Worm (Caenorhabditis elegans): ENCODE measurements around the gene ZK721.4.

Gene ZK721.4

ce11 chrX:8818438-8818837 is 39.8 kb downstream of the ZK721.4 start:
- TF ChIP-seq rcor-1 (GFP tag; IDR thresholded peaks at IDR 0.05) (peak; percentile 76), tbp1 (GFP tag; optimal IDR thresholded peaks at IDR 0.05) (peak; percentile 81), rpc-1 (optimal IDR thresholded peaks at IDR 0.05) (peak; percentile 53), rpc-1 (tag; optimal IDR thresholded peaks at IDR 0.05) (peak; percentile 72), D2030.7 (GFP tag; IDR thresholded peaks at IDR 0.05) (peak; percentile 87), Y56A3A.18 (GFP tag; IDR thresholded peaks at IDR 0.05) (peak; percentile 56; the same call in 1 of the 2 replicates), snpc-1.3 (tag; optimal IDR thresholded peaks at IDR 0.05; ENCODE audit: insufficient read depth) (peak; percentile 6), Y53F4B.3 (GFP tag; IDR thresholded peaks at IDR 0.05) (0 out of 2 replicates have a peak, but pooled peaks have one; percentile 17), attf-6 (GFP tag; IDR thresholded peaks at IDR 0.05) (0 out of 2 replicates have a peak, but pooled peaks have one; percentile 31), pbrm-1 (GFP tag; IDR thresholded peaks at IDR 0.05) (peak; percentile 63), egl-44 (GFP tag; IDR thresholded peaks at IDR 0.05) (0 out of 2 replicates have a peak, but pooled peaks have one; percentile 14), hmg-1.2 (GFP tag; IDR thresholded peaks at IDR 0.05) (peak; percentile 51), lin-26 (GFP tag; IDR thresholded peaks at IDR 0.05) (peak; percentile 47)

- TF ChIP-seq ceh-27 (GFP tag; optimal IDR thresholded peaks at IDR 0.05) (no peak), hmg-20 (GFP tag; IDR thresholded peaks at IDR 0.05) (peak; percentile 13; the same call in 1 of the 2 replicates), rpc-1 (optimal IDR thresholded peaks at IDR 0.05) (peak; percentile 88), rpc-1 (tag; optimal IDR thresholded peaks at IDR 0.05) (peak; percentile 86), hmg-1.2 (GFP tag; IDR thresholded peaks at IDR 0.05) (peak; percentile 56), die-1 (tag; optimal IDR thresholded peaks at IDR 0.05) (peak; percentile 75), lag-1 (GFP tag; IDR thresholded peaks at IDR 0.05) (no peak), attf-3 (GFP tag; conservative IDR thresholded peaks at IDR 0.05) (no peak), bed-1 (GFP tag; IDR thresholded peaks at IDR 0.05) (no peak), ztf-28 (GFP tag; IDR thresholded peaks at IDR 0.05) (no peak), T26A5.8 (tag; optimal IDR thresholded peaks at IDR 0.05) (no peak), nfya-2 (GFP tag; IDR thresholded peaks at IDR 0.05) (no peak), sptf-2 (GFP tag; optimal IDR thresholded peaks at IDR 0.05) (no peak), rec-8 (tag; optimal IDR thresholded peaks at IDR 0.05) (no peak), nhr-179 (tag; optimal IDR thresholded peaks at IDR 0.05) (no peak), F49E8.2 (tag; optimal IDR thresholded peaks at IDR 0.05; ENCODE audit: insufficient read depth) (no peak), madf-3 (GFP tag; IDR thresholded peaks at IDR 0.05) (0 out of 2 replicates have a peak, but pooled peaks have one; percentile 26), ceh-58 (GFP tag; IDR thresholded peaks at IDR 0.05) (no peak), F52B5.7 (tag; optimal IDR thresholded peaks at IDR 0.05) (no peak), madf-10 (tag; optimal IDR thresholded peaks at IDR 0.05) (no peak), somi-1 (GFP tag; optimal IDR thresholded peaks at IDR 0.05) (no peak), dpl-1 (GFP tag; optimal IDR thresholded peaks at IDR 0.05) (no peak), tlf-1 (GFP tag; optimal IDR thresholded peaks at IDR 0.05) (no peak), B0336.3 (GFP tag; IDR thresholded peaks at IDR 0.05) (no peak), F23B12.7 (tag; optimal IDR thresholded peaks at IDR 0.05; ENCODE audit: insufficient read depth) (peak; percentile 9), lsl-1 (GFP tag; optimal IDR thresholded peaks at IDR 0.05) (no peak), nfyb-1 (GFP tag; IDR thresholded peaks at IDR 0.05) (0 out of 2 replicates have a peak, but pooled peaks have one; percentile 43), ccch-3 (GFP tag; optimal IDR thresholded peaks at IDR 0.05) (no peak), T07F8.4 (tag; optimal IDR thresholded peaks at IDR 0.05) (no peak), lin-40 (tag; optimal IDR thresholded peaks at IDR 0.05) (peak; percentile 54), xnd-1 (tag; optimal IDR thresholded peaks at IDR 0.05) (no peak), mxl-1 (tag; optimal IDR thresholded peaks at IDR 0.05) (no peak), madf-6 (GFP tag; IDR thresholded peaks at IDR 0.05) (no peak), F57C9.4 (tag; optimal IDR thresholded peaks at IDR 0.05) (no peak), hlh-12 (tag; optimal IDR thresholded peaks at IDR 0.05) (no peak), lsy-27 (tag; optimal IDR thresholded peaks at IDR 0.05; ENCODE audit: borderline replicate concordance, insufficient read depth) (peak; percentile 59)
These were observed 41.3 kb downstream of the ZK721.4 start for ce11 chrX:8819815-8820415.

Measured in whole organism, young adult.